Fruit fly (Drosophila melanogaster) whole organism, embryonic: ENCODE data around the gene CG42535.

Experiments
- Atf3 ChIP-seq: fragments of 200-800 bp; sonication (Bioruptor generic); optimal IDR thresholded peaks from 3 replicates; lab custom pipeline; 2016; ENCODE audit warnings: missing biosample characterization, missing genetic modification characterization
- Bdp1 ChIP-seq: fragments of 200-800 bp; sonication (Bioruptor generic); optimal IDR thresholded peaks from 3 replicates; lab custom pipeline; 2016; ENCODE audit warnings: missing biosample characterization, missing genetic modification characterization
- CG10462 ChIP-seq: fragments of 200-800 bp; sonication (Bioruptor generic); optimal IDR thresholded peaks from 2 replicates; lab custom pipeline; 2016; ENCODE audit warnings: missing biosample characterization, missing genetic modification characterization
- CG11560 ChIP-seq: fragments of 200-800 bp; sonication (Bioruptor generic); IDR thresholded peaks from 3 replicates; pipeline ENCODE4 v1.3.6; 2022; ENCODE audit warnings: missing biosample characterization, missing genetic modification characterization
- CG12236 ChIP-seq: fragments of 200-800 bp; sonication (Bioruptor generic); optimal IDR thresholded peaks from 2 replicates; lab custom pipeline; 2016; ENCODE audit warnings: missing biosample characterization, missing genetic modification characterization
- CG1233 ChIP-seq: fragments of 200-800 bp; sonication (Bioruptor generic); optimal IDR thresholded peaks from 4 replicates; lab custom pipeline; 2018; ENCODE audit warnings: missing biosample characterization, mild to moderate bottlenecking, missing genetic modification characterization
- CG13287 ChIP-seq: fragments of 200-800 bp; sonication (Bioruptor generic); IDR thresholded peaks from 2 replicates; pipeline ENCODE4 v1.3.6; 2022; ENCODE audit warnings: missing biosample characterization, missing genetic modification characterization; ENCODE audit not compliant: partially characterized antibody
- CG13424 ChIP-seq: fragments of 200-800 bp; sonication (Bioruptor generic); optimal IDR thresholded peaks from 2 replicates; lab custom pipeline; 2019; ENCODE audit warnings: missing biosample characterization, mild to moderate bottlenecking, missing genetic modification characterization, moderate library complexity
- CG15269 ChIP-seq: fragments of 200-800 bp; sonication (Bioruptor generic); optimal IDR thresholded peaks from 2 replicates; lab custom pipeline; 2018; ENCODE audit warnings: missing biosample characterization, mild to moderate bottlenecking, missing genetic modification characterization, moderate library complexity
- CG18011 ChIP-seq: fragments of 200-800 bp; sonication (Bioruptor generic); optimal IDR thresholded peaks from 2 replicates; lab custom pipeline; 2017; ENCODE audit warnings: missing biosample characterization, missing genetic modification characterization, mild to moderate bottlenecking, moderate library complexity, missing genotype
- CG18619 ChIP-seq: fragments of 200-800 bp; sonication (Bioruptor generic); optimal IDR thresholded peaks from 3 replicates; lab custom pipeline; 2017; ENCODE audit warnings: missing biosample characterization, mild to moderate bottlenecking, missing genetic modification characterization
- CG30403 ChIP-seq: fragments of 200-800 bp; sonication (Bioruptor generic); optimal IDR thresholded peaks from 3 replicates; lab custom pipeline; 2016; ENCODE audit warnings: missing biosample characterization, missing genetic modification characterization
- CG31441 ChIP-seq: fragments of 200-800 bp; sonication (Bioruptor generic); IDR thresholded peaks from 2 replicates; pipeline ENCODE4 v1.3.6; 2022; ENCODE audit warnings: missing biosample characterization, missing genetic modification characterization
- CG3726 ChIP-seq: fragments of 200-800 bp; sonication (Bioruptor generic); IDR thresholded peaks from 3 replicates; pipeline ENCODE4, ENCODE4 v1.3.6; 2022; ENCODE audit warnings: missing biosample characterization, missing genetic modification characterization
- CG4328 ChIP-seq: fragments of 200-800 bp; sonication (Bioruptor generic); optimal IDR thresholded peaks from 3 replicates; lab custom pipeline; 2017; ENCODE audit warnings: missing biosample characterization, missing genetic modification reagents, missing genetic modification characterization
- CG4707 ChIP-seq: fragments of 200-800 bp; sonication (Bioruptor generic); optimal IDR thresholded peaks from 2 replicates; lab custom pipeline; 2018; ENCODE audit warnings: missing biosample characterization, mild to moderate bottlenecking, missing genetic modification characterization, moderate library complexity
- CG4730 ChIP-seq: fragments of 200-800 bp; sonication (Bioruptor generic); IDR thresholded peaks from 2 replicates; pipeline ENCODE4 v1.3.6; 2022; ENCODE audit warnings: missing biosample characterization, missing genetic modification characterization
- CG6175 ChIP-seq: fragments of 200-800 bp; sonication (Bioruptor generic); IDR thresholded peaks from 3 replicates; pipeline ENCODE4 v1.3.6; 2022; ENCODE audit warnings: missing biosample characterization, missing genetic modification characterization
- CG6765 ChIP-seq: fragments of 200-800 bp; sonication (Bioruptor generic); optimal IDR thresholded peaks from 3 replicates; lab custom pipeline; 2017; ENCODE audit warnings: missing biosample characterization, mild to moderate bottlenecking, missing genetic modification characterization
- CG7357 ChIP-seq: fragments of 200-800 bp; sonication (Bioruptor generic); IDR thresholded peaks from 3 replicates; pipeline ENCODE4 v1.3.6; 2022; ENCODE audit warnings: missing biosample characterization, missing genetic modification characterization
- CG8281 ChIP-seq: fragments of 200-800 bp; sonication (Bioruptor generic); optimal IDR thresholded peaks from 2 replicates; lab custom pipeline; 2018; ENCODE audit warnings: missing biosample characterization, mild to moderate bottlenecking, missing genetic modification characterization, moderate library complexity
- CG8290 ChIP-seq, 3 experiments: fragments of 200-800 bp; sonication (Bioruptor generic); optimal IDR thresholded peaks; 2 replicates each; lab custom pipeline; 2016 to 2019; ENCODE audit warnings: missing biosample characterization in 3 of 3, missing genetic modification characterization in 3 of 3, mild to moderate bottlenecking in 2 of 3, moderate library complexity in 1 of 3
- CG8478 ChIP-seq: fragments of >200 bp; optimal IDR thresholded peaks from 2 replicates; lab custom pipeline; 2018
- CG8924 ChIP-seq: fragments of 200-800 bp; optimal IDR thresholded peaks from 3 replicates; lab custom pipeline; 2019; ENCODE audit warnings: missing biosample characterization, mild to moderate bottlenecking, missing genetic modification characterization, moderate library complexity
- CG9797 ChIP-seq: fragments of 200-800 bp; sonication (Bioruptor generic); optimal IDR thresholded peaks from 3 replicates; lab custom pipeline; 2018; ENCODE audit warnings: missing biosample characterization, mild to moderate bottlenecking, missing genetic modification characterization
- CTCF ChIP-seq: fragments of 200-800 bp; sonication (Bioruptor generic); optimal IDR thresholded peaks from 2 replicates; lab custom pipeline; 2017; ENCODE audit warnings: missing biosample characterization, mild to moderate bottlenecking, missing genetic modification characterization, moderate library complexity
- CrebB ChIP-seq: fragments of 200-800 bp; sonication (Bioruptor generic); optimal IDR thresholded peaks from 3 replicates; lab custom pipeline; 2018; ENCODE audit warnings: missing biosample characterization, mild to moderate bottlenecking, missing genetic modification characterization
- Dfd ChIP-seq, 2 experiments: fragments of >200 bp; optimal IDR thresholded peaks; 2 replicates each; lab custom pipeline; 2017; ENCODE audit warnings: missing biosample characterization in 2 of 2, missing genetic modification characterization in 2 of 2
- Fer3 ChIP-seq: fragments of 200-800 bp; sonication (Bioruptor generic); optimal IDR thresholded peaks from 2 replicates; lab custom pipeline; 2018; ENCODE audit warnings: missing biosample characterization, mild to moderate bottlenecking, missing genetic modification characterization, moderate library complexity
- H2.0 ChIP-seq: fragments of 200-800 bp; sonication (Bioruptor generic); IDR thresholded peaks from 2 replicates; pipeline ENCODE4 v1.3.6; 2022; ENCODE audit warnings: missing biosample characterization, missing genetic modification characterization
- Jarid2 ChIP-seq: fragments of 200-800 bp; sonication (Bioruptor generic); optimal IDR thresholded peaks from 3 replicates; lab custom pipeline; 2017; ENCODE audit warnings: mild to moderate bottlenecking, missing biosample characterization, missing genetic modification reagents, missing genetic modification characterization
- NK7.1 ChIP-seq: fragments of 200-800 bp; sonication (Bioruptor generic); optimal IDR thresholded peaks from 3 replicates; lab custom pipeline; 2016; ENCODE audit warnings: missing biosample characterization, missing genetic modification characterization
- Spps ChIP-seq: fragments of 200-800 bp; sonication (Bioruptor generic); optimal IDR thresholded peaks from 2 replicates; lab custom pipeline; 2018; ENCODE audit warnings: missing biosample characterization, mild to moderate bottlenecking, missing genetic modification characterization
- ato ChIP-seq: fragments of 200-800 bp; sonication (Bioruptor generic); IDR thresholded peaks from 2 replicates; pipeline ENCODE4 v1.3.6; 2022; ENCODE audit warnings: missing biosample characterization, missing genetic modification characterization; ENCODE audit not compliant: partially characterized antibody
- ci ChIP-seq: fragments of 200-800 bp; sonication (Bioruptor generic); IDR thresholded peaks from 3 replicates; pipeline ENCODE4 v1.3.6; 2022; ENCODE audit warnings: missing biosample characterization, missing genetic modification characterization
- croc ChIP-seq: fragments of 200-800 bp; sonication (Bioruptor generic); conservative IDR thresholded peaks from 3 replicates; pipeline ENCODE4 v1.3.6; 2022; ENCODE audit warnings: missing biosample characterization, missing genetic modification characterization
- exex ChIP-seq: fragments of 200-800 bp; sonication (Bioruptor generic); optimal IDR thresholded peaks from 4 replicates; lab custom pipeline; 2018; ENCODE audit warnings: missing biosample characterization, mild to moderate bottlenecking, missing genetic modification characterization, moderate library complexity
- grau ChIP-seq: fragments of 200-800 bp; optimal IDR thresholded peaks from 3 replicates; lab custom pipeline; 2019; ENCODE audit warnings: missing biosample characterization, mild to moderate bottlenecking, missing genetic modification characterization, moderate library complexity
- gro ChIP-seq: fragments of 200-800 bp; sonication (Bioruptor generic); optimal IDR thresholded peaks from 2 replicates; lab custom pipeline; 2016; ENCODE audit warnings: missing biosample characterization, missing genetic modification characterization
- hb ChIP-seq: fragments of 200-800 bp; sonication (Bioruptor generic); IDR thresholded peaks from 3 replicates; pipeline ENCODE4 v1.3.6; 2022; ENCODE audit warnings: missing biosample characterization, missing genetic modification characterization; ENCODE audit not compliant: partially characterized antibody
- jumu ChIP-seq: fragments of 200-800 bp; sonication (Bioruptor generic); optimal IDR thresholded peaks from 3 replicates; lab custom pipeline; 2016; ENCODE audit warnings: missing biosample characterization, missing genetic modification characterization
- lab ChIP-seq: fragments of 200-800 bp; sonication (Bioruptor generic); optimal IDR thresholded peaks from 3 replicates; lab custom pipeline; 2017; ENCODE audit warnings: missing biosample characterization, missing genetic modification characterization, mild to moderate bottlenecking, moderate library complexity, missing genetic modification reagents
- mirr ChIP-seq: fragments of 200-800 bp; sonication (Bioruptor generic); optimal IDR thresholded peaks from 3 replicates; lab custom pipeline; 2018; ENCODE audit warnings: missing biosample characterization, mild to moderate bottlenecking, missing genetic modification characterization
- odd ChIP-seq: fragments of 200-800 bp; sonication (Bioruptor generic); optimal IDR thresholded peaks from 2 replicates; lab custom pipeline; 2017; ENCODE audit warnings: missing biosample characterization, mild to moderate bottlenecking, missing genetic modification characterization
- org-1 ChIP-seq: fragments of 200-800 bp; sonication (Bioruptor generic); optimal IDR thresholded peaks from 2 replicates; lab custom pipeline; 2017; ENCODE audit warnings: missing biosample characterization, missing genetic modification characterization
- otp ChIP-seq: fragments of 200-800 bp; sonication (Bioruptor generic); IDR thresholded peaks from 3 replicates; pipeline ENCODE4, ENCODE4 v1.3.6; 2022; ENCODE audit warnings: missing biosample characterization, missing genetic modification characterization
- schlank ChIP-seq: fragments of 200-800 bp; sonication (Bioruptor generic); optimal IDR thresholded peaks from 2 replicates; lab custom pipeline; 2018; ENCODE audit warnings: missing biosample characterization, mild to moderate bottlenecking, missing genetic modification characterization
- sd ChIP-seq: fragments of 200-800 bp; sonication (Bioruptor generic); optimal IDR thresholded peaks from 3 replicates; lab custom pipeline; 2018; ENCODE audit warnings: missing biosample characterization, mild to moderate bottlenecking, missing genetic modification characterization, moderate library complexity
- stc ChIP-seq: fragments of 200-800 bp; sonication (Bioruptor generic); IDR thresholded peaks from 2 replicates; pipeline ENCODE4 v1.3.6; 2022; ENCODE audit warnings: missing biosample characterization, missing genetic modification characterization
- stwl ChIP-seq: fragments of 200-800 bp; sonication (Bioruptor generic); optimal IDR thresholded peaks from 3 replicates; lab custom pipeline; 2018; ENCODE audit warnings: missing biosample characterization, mild to moderate bottlenecking, missing genetic modification characterization, moderate library complexity
- tup ChIP-seq: fragments of 200-800 bp; sonication (Bioruptor generic); optimal IDR thresholded peaks from 2 replicates; lab custom pipeline; 2016; ENCODE audit warnings: missing biosample characterization, mild to moderate bottlenecking, missing genetic modification characterization, moderate library complexity
- yki ChIP-seq: fragments of >200 bp; optimal IDR thresholded peaks from 3 replicates; lab custom pipeline; 2018

The CG42535 gene

DNA sequence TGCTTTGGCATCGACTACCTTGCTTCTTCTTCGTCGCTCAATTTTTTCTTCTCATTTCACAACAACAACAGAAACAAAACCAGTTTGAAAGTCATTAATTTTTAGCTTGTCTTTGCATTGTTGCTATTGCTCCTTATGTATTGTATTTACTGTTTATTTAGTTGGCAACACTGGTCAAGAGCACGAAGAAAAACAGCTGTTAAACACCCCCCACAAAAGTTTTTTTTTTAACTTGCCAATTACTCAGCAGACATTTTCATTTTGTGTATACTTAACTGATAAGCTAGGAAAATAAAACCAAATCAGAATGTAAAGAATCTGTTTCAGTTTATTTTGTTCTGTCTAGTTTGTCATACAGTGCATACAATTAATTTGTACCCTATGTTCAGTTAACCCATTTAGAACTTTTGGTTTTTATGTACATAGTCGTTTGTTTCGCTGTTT is 49.0 kb upstream of the CG42535 start (continued):
- TF ChIP-seq CG18619 (GFP tag; lab: Kevin White, UChicago) (peak; percentile 20), mirr (no peak), exex (no peak), H2.0 (GFP tag; lab: Robert Waterston, UW) (no peak), CG6175 (GFP tag; lab: Robert Waterston, UW) (no peak), Dfd (GFP tag; optimal IDR thresholded peaks at IDR 0.05; lab: Kevin White, UChicago) (no peak), CG7357 (GFP tag; lab: Robert Waterston, UW) (no peak), CTCF (GFP tag; lab: Kevin White, UChicago) (no peak), tup (GFP tag; lab: Kevin White, UChicago) (no peak), CG10462 (no peak), Atf3 (GFP tag; lab: Kevin White, UChicago) (no peak), CG6765 (GFP tag; lab: Kevin White, UChicago) (peak; percentile 66), Spps (tag; lab: Kevin White, UChicago) (no peak), CG8281 (tag; lab: Kevin White, UChicago) (no peak), gro (GFP tag; lab: Kevin White, UChicago) (peak; percentile 0), Jarid2 (GFP tag; lab: Kevin White, UChicago) (no peak), CG12236 (GFP tag; lab: Kevin White, UChicago) (no peak), stc (GFP tag; lab: Robert Waterston, UW) (0 out of 2 replicates have a peak, but pooled peaks have one; percentile 10), yki (lab: Kevin White, UChicago) (no peak), Bdp1 (GFP tag; lab: Kevin White, UChicago) (no peak), org-1 (GFP tag; lab: Kevin White, UChicago) (peak; percentile 24), croc (no peak), ci (GFP tag; lab: Robert Waterston, UW) (0 out of 3 replicates have a peak, but pooled peaks have one; percentile 32), CG8924 (tag; lab: Kevin White, UChicago) (no peak), CrebB (peak; percentile 18), CG8478 (lab: Kevin White, UChicago) (no peak), jumu (GFP tag; lab: Kevin White, UChicago) (no peak), Fer3 (tag; lab: Kevin White, UChicago) (no peak), CG30403 (GFP tag; lab: Kevin White, UChicago) (peak; percentile 8), stwl (tag; lab: Kevin White, UChicago) (no peak), otp (0 out of 3 replicates have a peak, but pooled peaks have one; percentile 11), CG9797 (GFP tag; lab: Kevin White, UChicago) (no peak), sd (tag; lab: Kevin White, UChicago) (no peak), schlank (tag; lab: Kevin White, UChicago) (peak; percentile 37), odd (GFP tag; lab: Kevin White, UChicago) (peak; percentile 49), hb (GFP tag; lab: Robert Waterston, UW) (no peak), grau (no peak), CG8290 (GFP tag; optimal IDR thresholded peaks at IDR 0.05; lab: Kevin White, UChicago) (no peak), CG8290 (tag; optimal IDR thresholded peaks at IDR 0.05; lab: Kevin White, UChicago) (no peak), CG11560 (tag; lab: Robert Waterston, UW) (no peak), CG15269 (tag; lab: Kevin White, UChicago) (peak; percentile 40), lab (peak; percentile 57), CG18011 (GFP tag; lab: Kevin White, UChicago) (peak; percentile 36), CG4328 (peak; percentile 27), CG4707 (GFP tag; lab: Kevin White, UChicago) (peak; percentile 2), CG31441 (GFP tag; lab: Robert Waterston, UW) (peak; percentile 42), CG13424 (tag; lab: Kevin White, UChicago) (peak; percentile 8), CG3726 (GFP tag; lab: Robert Waterston, UW) (no peak), CG13287 (GFP tag; lab: Robert Waterston, UW) (no peak), CG4730 (GFP tag; lab: Robert Waterston, UW) (no peak), CG1233 (GFP tag; lab: Kevin White, UChicago) (no peak), NK7.1 (GFP tag; lab: Kevin White, UChicago) (no peak), ato (GFP tag; lab: Robert Waterston, UW) (no peak)
